Worm (Caenorhabditis elegans) whole organism, late embryonic: ENCODE results near the gene ceh-92.

Experiments
- F13H6.1 ChIP-seq: sonication (generic microtip); optimal IDR thresholded peaks from 2 replicates; lab custom pipeline; 2016; ENCODE audit warnings: missing genetic modification characterization, missing compliant biosample characterization
- Y22D7AL.16 ChIP-seq: sonication (generic microtip); optimal IDR thresholded peaks from 2 replicates; lab custom pipeline; 2016; ENCODE audit warnings: missing genetic modification characterization, missing compliant biosample characterization
- ama-1 ChIP-seq: fragments of 150-350 bp; optimal IDR thresholded peaks from 2 replicates; lab custom pipeline; 2014
- ceh-30 ChIP-seq: fragments of 150-350 bp; optimal IDR thresholded peaks from 2 replicates; lab custom pipeline; 2014; ENCODE audit warnings: missing biosample characterization, missing genetic modification characterization
- ceh-45 ChIP-seq: fragments of 200-800 bp; sonication (Bioruptor generic); IDR thresholded peaks from 2 replicates; pipeline ENCODE4 v1.3.6; 2022; ENCODE audit warnings: missing genetic modification reagents, missing genetic modification characterization, missing compliant biosample characterization
- ceh-6 ChIP-seq: fragments of 200-800 bp; sonication (Bioruptor generic); optimal IDR thresholded peaks from 2 replicates; lab custom pipeline; 2018; ENCODE audit warnings: mild to moderate bottlenecking, missing genetic modification characterization, missing compliant biosample characterization
- ceh-9 ChIP-seq: sonication (generic microtip); optimal IDR thresholded peaks from 2 replicates; lab custom pipeline; 2016; ENCODE audit warnings: mild to moderate bottlenecking, missing genetic modification characterization, inconsistent platforms, missing compliant biosample characterization
- che-1 ChIP-seq: sonication (generic microtip); optimal IDR thresholded peaks from 2 replicates; lab custom pipeline; 2016; ENCODE audit warnings: mild to moderate bottlenecking, missing genetic modification characterization, missing compliant biosample characterization
- dmd-4 ChIP-seq: sonication (generic microtip); optimal IDR thresholded peaks from 2 replicates; lab custom pipeline; 2016; ENCODE audit warnings: borderline replicate concordance, missing genetic modification characterization, missing compliant biosample characterization
- dve-1 ChIP-seq: sonication (generic microtip); optimal IDR thresholded peaks from 2 replicates; lab custom pipeline; 2017; ENCODE audit warnings: antibody characterized with exemption, mild to moderate bottlenecking, missing genetic modification characterization, missing compliant biosample characterization
- elt-4 ChIP-seq: sonication (generic microtip); optimal IDR thresholded peaks from 2 replicates; lab custom pipeline; 2016; ENCODE audit warnings: missing genetic modification characterization, missing compliant biosample characterization
- fkh-10 ChIP-seq: fragments of 150-350 bp; optimal IDR thresholded peaks from 2 replicates; lab custom pipeline; 2014; ENCODE audit warnings: missing biosample characterization, missing genetic modification reagents, missing genetic modification characterization
- fkh-6 ChIP-seq: sonication (generic microtip); optimal IDR thresholded peaks from 2 replicates; lab custom pipeline; 2016; ENCODE audit warnings: missing genetic modification characterization, missing compliant biosample characterization
- gmeb-2 ChIP-seq: sonication (generic microtip); optimal IDR thresholded peaks from 2 replicates; lab custom pipeline; 2016; ENCODE audit warnings: missing genetic modification characterization, inconsistent platforms, missing compliant biosample characterization
- hlh-13 ChIP-seq: fragments of 200-800 bp; sonication (Bioruptor generic); optimal IDR thresholded peaks from 2 replicates; lab custom pipeline; 2018; ENCODE audit warnings: mild to moderate bottlenecking, missing genetic modification characterization, missing compliant biosample characterization
- hlh-15 ChIP-seq: sonication (generic microtip); optimal IDR thresholded peaks from 2 replicates; lab custom pipeline; 2016; ENCODE audit warnings: missing genetic modification characterization, missing compliant biosample characterization
- hlh-30 ChIP-seq: sonication (generic microtip); optimal IDR thresholded peaks from 2 replicates; lab custom pipeline; 2017; ENCODE audit warnings: antibody characterized with exemption, missing genetic modification characterization, missing compliant biosample characterization; ENCODE audit not compliant: insufficient read depth
- hlh-6 ChIP-seq: sonication (generic microtip); optimal IDR thresholded peaks from 2 replicates; lab custom pipeline; 2016; ENCODE audit warnings: missing genotype, missing genetic modification characterization, missing compliant biosample characterization
- lim-6 ChIP-seq: sonication (generic microtip); optimal IDR thresholded peaks from 2 replicates; lab custom pipeline; 2016; ENCODE audit warnings: missing genetic modification characterization, missing compliant biosample characterization
- madf-2 ChIP-seq: sonication (generic microtip); optimal IDR thresholded peaks from 2 replicates; lab custom pipeline; 2017; ENCODE audit warnings: missing genetic modification characterization, missing compliant biosample characterization
- mec-3 ChIP-seq: sonication (generic microtip); optimal IDR thresholded peaks from 2 replicates; lab custom pipeline; 2016; ENCODE audit warnings: borderline replicate concordance, missing genetic modification characterization, missing compliant biosample characterization
- nfya-1 ChIP-seq: sonication (generic microtip); optimal IDR thresholded peaks from 2 replicates; lab custom pipeline; 2017; ENCODE audit warnings: missing genetic modification characterization, mild to moderate bottlenecking, missing compliant biosample characterization, antibody characterized with exemption, moderate library complexity
- npax-4 ChIP-seq: sonication (generic microtip); optimal IDR thresholded peaks from 2 replicates; lab custom pipeline; 2016; ENCODE audit warnings: missing genetic modification characterization, missing compliant biosample characterization
- pag-3 ChIP-seq: sonication (generic microtip); optimal IDR thresholded peaks from 2 replicates; lab custom pipeline; 2016; ENCODE audit warnings: missing compliant biosample characterization, missing genetic modification characterization, borderline replicate concordance
- pat-9 ChIP-seq: fragments of 200-800 bp; sonication (Bioruptor generic); optimal IDR thresholded peaks from 2 replicates; lab custom pipeline; 2018; ENCODE audit warnings: mild to moderate bottlenecking, missing genetic modification characterization, moderate library complexity, missing compliant biosample characterization
- pax-1 ChIP-seq: fragments of 150-350 bp; optimal IDR thresholded peaks from 2 replicates; lab custom pipeline; 2014; ENCODE audit warnings: missing biosample characterization, missing genetic modification characterization
- pqm-1 ChIP-seq: sonication (generic microtip); optimal IDR thresholded peaks from 2 replicates; lab custom pipeline; 2016; ENCODE audit warnings: missing genetic modification characterization, missing compliant biosample characterization
- ref-2 ChIP-seq: sonication (generic microtip); optimal IDR thresholded peaks from 2 replicates; lab custom pipeline; 2016; ENCODE audit warnings: missing genetic modification characterization, missing compliant biosample characterization
- rnt-1 ChIP-seq: sonication (generic microtip); optimal IDR thresholded peaks from 2 replicates; lab custom pipeline; 2016; ENCODE audit warnings: missing genetic modification characterization, missing compliant biosample characterization
- sdc-2 ChIP-seq: sonication (generic microtip); optimal IDR thresholded peaks from 2 replicates; lab custom pipeline; 2016; ENCODE audit warnings: missing genotype, missing genetic modification characterization, missing compliant biosample characterization
- sox-4 ChIP-seq: sonication (generic microtip); optimal IDR thresholded peaks from 2 replicates; lab custom pipeline; 2017; ENCODE audit warnings: mild to moderate bottlenecking, missing genetic modification characterization, inconsistent platforms, missing compliant biosample characterization
- syd-9 ChIP-seq: sonication (generic microtip); optimal IDR thresholded peaks from 2 replicates; lab custom pipeline; 2016; ENCODE audit warnings: mild to moderate bottlenecking, missing genetic modification characterization, moderate library complexity, missing compliant biosample characterization
- tbx-2 ChIP-seq: sonication (generic microtip); optimal IDR thresholded peaks from 2 replicates; lab custom pipeline; 2016; ENCODE audit warnings: missing genetic modification characterization, missing compliant biosample characterization
- tbx-7 ChIP-seq: sonication (generic microtip); optimal IDR thresholded peaks from 2 replicates; lab custom pipeline; 2016; ENCODE audit warnings: missing genotype, missing genetic modification characterization, missing compliant biosample characterization
- unc-42 ChIP-seq: sonication (generic microtip); optimal IDR thresholded peaks from 2 replicates; lab custom pipeline; 2016; ENCODE audit warnings: missing genotype, missing genetic modification characterization, missing compliant biosample characterization
- unc-55 ChIP-seq: sonication (generic microtip); optimal IDR thresholded peaks from 2 replicates; lab custom pipeline; 2017; ENCODE audit warnings: missing biosample characterization, missing genetic modification reagents, missing genetic modification characterization
- ztf-16 ChIP-seq: sonication (generic microtip); optimal IDR thresholded peaks from 2 replicates; lab custom pipeline; 2017; ENCODE audit warnings: missing genetic modification characterization, missing compliant biosample characterization

The ceh-92 gene

DNA sequence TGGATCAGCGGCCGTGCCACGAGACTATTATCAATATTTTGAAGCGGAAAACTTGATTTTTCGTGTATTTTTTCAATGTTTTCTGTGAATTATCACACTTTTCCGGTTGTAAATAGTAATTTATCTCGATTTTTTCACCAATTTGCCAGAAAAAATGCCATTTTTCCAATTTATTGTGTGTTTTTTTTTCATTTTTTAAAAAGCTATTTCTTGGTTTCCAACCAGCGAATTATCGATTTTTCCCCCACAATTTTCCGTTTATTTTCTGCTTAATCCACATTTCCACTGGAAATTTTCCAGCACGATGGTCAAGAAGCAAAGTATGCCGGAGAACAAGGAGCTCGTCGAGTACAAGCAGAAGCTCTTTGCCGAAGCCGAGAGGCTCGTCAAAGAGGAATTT, 13.6 kb upstream of the ceh-92 start, which contains the start of gene psme-3:
TSS of gene psme-3 (plus strand) at position 301 of the 400 bp plus-strand sequence.
- TF ChIP-seq npax-4 (no peak), ref-2 (no peak), Y22D7AL.16 (tag; lab: Kevin White, UChicago) (no peak), sox-4 (tag; lab: Kevin White, UChicago) (no peak), ceh-45 (GFP tag; lab: Robert Waterston, UW) (no peak), hlh-15 (tag; lab: Kevin White, UChicago) (no peak)

- TF ChIP-seq rnt-1 (tag; lab: Kevin White, UChicago), result no peak
- no peak for TF ChIP-seq gmeb-2 (tag; lab: Kevin White, UChicago)
- TF ChIP-seq che-1 (tag; lab: Kevin White, UChicago), result no peak
- TF ChIP-seq hlh-13 (GFP tag; lab: Kevin White, UChicago), result no peak
- TF ChIP-seq dmd-4 (tag; lab: Kevin White, UChicago), result no peak
- TF ChIP-seq ceh-9 (tag; lab: Kevin White, UChicago), result no peak
- TF ChIP-seq tbx-2 (tag; lab: Kevin White, UChicago), result no peak
- TF ChIP-seq ztf-16 (tag; lab: Kevin White, UChicago), result no peak
- TF ChIP-seq ama-1 (lab: Kevin White, UChicago), result no peak
These were observed 7.5 kb upstream of the ceh-92 start, which contains the start of gene Y66D12A.8 for ce11 chrIII:11573921-11574320. TSS of gene Y66D12A.8 (plus strand) at chrIII:11574221.

ce11 chrIII:11579380-11579779, 2.0 kb upstream of the ceh-92 start:
- TF ChIP-seq rnt-1 (tag; lab: Kevin White, UChicago), result no peak
- no peak for TF ChIP-seq ceh-9 (tag; lab: Kevin White, UChicago)
- no peak for TF ChIP-seq madf-2 (tag; lab: Kevin White, UChicago)
- TF ChIP-seq ceh-30, result no peak

DNA sequence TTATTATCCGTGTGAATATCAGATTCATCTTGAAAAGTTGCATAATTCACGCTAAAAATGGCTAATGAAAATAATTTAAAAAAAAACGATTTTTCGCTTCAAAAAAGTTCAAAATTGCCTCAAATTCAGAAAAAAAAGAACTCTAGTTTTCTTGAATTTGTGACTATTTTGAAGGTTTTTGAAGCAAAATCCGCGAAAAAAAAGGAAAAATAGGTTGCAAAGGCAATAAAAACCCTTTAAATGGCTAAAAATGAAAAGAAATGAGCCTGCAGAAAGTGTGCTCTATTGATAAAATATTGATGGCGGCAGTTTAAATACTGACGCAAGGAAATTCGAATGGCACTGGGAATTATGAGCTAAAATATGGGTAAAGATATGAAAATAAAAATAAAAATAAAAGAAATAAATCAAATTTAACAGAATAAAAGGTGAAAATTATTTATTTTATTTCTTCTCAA, 943 bp upstream of the ceh-92 start, which contains the start of gene Y66D12A.7:
TSS of gene Y66D12A.7 (minus strand) at position 51 of the 458 bp plus-strand sequence.
- no peak for TF ChIP-seq ama-1 (lab: Kevin White, UChicago)
- TF ChIP-seq F13H6.1 (tag; lab: Kevin White, UChicago), result no peak
- TF ChIP-seq dmd-4 (tag; lab: Kevin White, UChicago), result no peak
- TF ChIP-seq pag-3, result no peak
- TF ChIP-seq syd-9 (tag; lab: Kevin White, UChicago), result no peak
- TF ChIP-seq tbx-7 (tag; lab: Kevin White, UChicago), result no peak
- TF ChIP-seq hlh-30 (tag; lab: Kevin White, UChicago), result no peak
- no peak for TF ChIP-seq ceh-6
- no peak for TF ChIP-seq madf-2 (tag; lab: Kevin White, UChicago)
- no peak for TF ChIP-seq pat-9 (tag; lab: Kevin White, UChicago)
- no peak for TF ChIP-seq pax-1 (tag; lab: Kevin White, UChicago)
- TF ChIP-seq npax-4, result no peak
- no peak for TF ChIP-seq ceh-9 (tag; lab: Kevin White, UChicago)
- no peak for TF ChIP-seq lim-6 (tag; lab: Kevin White, UChicago)
- no peak for TF ChIP-seq fkh-10 (GFP tag; lab: Kevin White, UChicago)
- TF ChIP-seq tbx-2 (tag; lab: Kevin White, UChicago), result no peak
- TF ChIP-seq fkh-6 (tag; lab: Kevin White, UChicago), result no peak

ce11 chrIII:11582569-11582968, 1.2 kb downstream of the ceh-92 start:
- no peak for TF ChIP-seq madf-2 (tag; lab: Kevin White, UChicago)
- TF ChIP-seq nfya-1, result peak; percentile 86

- TF ChIP-seq elt-4 (tag; lab: Kevin White, UChicago) (no peak), sdc-2 (tag; lab: Kevin White, UChicago) (no peak), gmeb-2 (tag; lab: Kevin White, UChicago) (no peak), pqm-1 (tag; lab: Kevin White, UChicago) (no peak), tbx-2 (tag; lab: Kevin White, UChicago) (no peak), mec-3 (tag; lab: Kevin White, UChicago) (no peak), dve-1 (tag; lab: Kevin White, UChicago) (no peak), rnt-1 (tag; lab: Kevin White, UChicago) (no peak), unc-42 (tag; lab: Kevin White, UChicago) (no peak), hlh-6 (tag; lab: Kevin White, UChicago) (no peak), unc-55 (GFP tag; lab: Kevin White, UChicago) (no peak), ama-1 (lab: Kevin White, UChicago) (no peak)
These were observed 7.5 kb downstream of the ceh-92 start, which contains the start of gene Y66D12A.3 for ce11 chrIII:11588911-11589310. TSS of gene Y66D12A.3 (plus strand) at chrIII:11589211.
